Worm (Caenorhabditis elegans): Measurements from ENCODE around the gene fbxa-81.

Gene fbxa-81

ce11 chrX:14503282-14503681 is 38.6 kb downstream of the fbxa-81 start:
- peak; percentile 90 for TF ChIP-seq unc-62 (GFP tag; optimal IDR thresholded peaks at IDR 0.05)
- peak; percentile 46 for TF ChIP-seq nhr-2 (tag; optimal IDR thresholded peaks at IDR 0.05)
- peak; percentile 17 for TF ChIP-seq lin-13 (tag; optimal IDR thresholded peaks at IDR 0.05)
- peak; percentile 96 for TF ChIP-seq hlh-1 (tag; optimal IDR thresholded peaks at IDR 0.05)
- no peak for TF ChIP-seq bed-3 (GFP tag; optimal IDR thresholded peaks at IDR 0.05)

ce11 chrX:14502116-14502587 is 39.7 kb downstream of the fbxa-81 start:
- TF ChIP-seq nhr-28 (tag; optimal IDR thresholded peaks at IDR 0.05) (no peak), ham-2 (GFP tag; optimal IDR thresholded peaks at IDR 0.05) (no peak), ceh-43 (GFP tag; optimal IDR thresholded peaks at IDR 0.05) (no peak), drap-1 (GFP tag; optimal IDR thresholded peaks at IDR 0.05) (no peak), unc-62 (GFP tag; optimal IDR thresholded peaks at IDR 0.05) (peak; percentile 48)

- TF ChIP-seq mab-5 (tag; optimal IDR thresholded peaks at IDR 0.05): no peak
- TF ChIP-seq elt-1 (tag; optimal IDR thresholded peaks at IDR 0.05; ENCODE audit: borderline replicate concordance, insufficient read depth): no peak
- no peak for TF ChIP-seq zip-8 (tag; optimal IDR thresholded peaks at IDR 0.05)
- no peak for TF ChIP-seq mep-1 (tag; optimal IDR thresholded peaks at IDR 0.05)
- TF ChIP-seq ham-2 (GFP tag; optimal IDR thresholded peaks at IDR 0.05): no peak
- TF ChIP-seq drap-1 (GFP tag; optimal IDR thresholded peaks at IDR 0.05): no peak
- TF ChIP-seq nhr-237 (tag; optimal IDR thresholded peaks at IDR 0.05): no peak
- no peak for TF ChIP-seq tbx-8 (GFP tag; optimal IDR thresholded peaks at IDR 0.05)
- no peak for TF ChIP-seq sptf-1 (tag; optimal IDR thresholded peaks at IDR 0.05)
- TF ChIP-seq ceh-83 (GFP tag; optimal IDR thresholded peaks at IDR 0.05): no peak
- no peak for TF ChIP-seq ceh-39 (tag; optimal IDR thresholded peaks at IDR 0.05)
- no peak for TF ChIP-seq lin-13 (tag; optimal IDR thresholded peaks at IDR 0.05)
- no peak for TF ChIP-seq M03D4.4 (tag; optimal IDR thresholded peaks at IDR 0.05)
- TF ChIP-seq elt-3 (tag; optimal IDR thresholded peaks at IDR 0.05): no peak
- TF ChIP-seq flh-1 (GFP tag; optimal IDR thresholded peaks at IDR 0.05): no peak
- TF ChIP-seq lin-32 (GFP tag; optimal IDR thresholded peaks at IDR 0.05): no peak
- TF ChIP-seq mls-2 (tag; optimal IDR thresholded peaks at IDR 0.05): no peak
Measured at ce11 chrX:14500422-14501058, 41.4 kb downstream of the fbxa-81 start.

- TF ChIP-seq elt-3 (tag; optimal IDR thresholded peaks at IDR 0.05) (no peak), pha-4 (tag; optimal IDR thresholded peaks at IDR 0.05) (no peak), drap-1 (GFP tag; optimal IDR thresholded peaks at IDR 0.05) (no peak), nhr-12 (tag; optimal IDR thresholded peaks at IDR 0.05) (no peak)
Measured at ce11 chrX:14499830-14500409, 42.0 kb downstream of the fbxa-81 start.

- no peak for TF ChIP-seq unc-120 (tag; optimal IDR thresholded peaks at IDR 0.05; ENCODE audit: poor library complexity, severe bottlenecking)
- TF ChIP-seq hlh-1 (tag; optimal IDR thresholded peaks at IDR 0.05): peak; percentile 49
Measured at ce11 chrX:14496545-14496944, 45.3 kb downstream of the fbxa-81 start.

- TF ChIP-seq ces-1 (GFP tag; optimal IDR thresholded peaks at IDR 0.05) (no peak), nhr-12 (tag; optimal IDR thresholded peaks at IDR 0.05) (no peak), ceh-43 (GFP tag; optimal IDR thresholded peaks at IDR 0.05) (no peak), nhr-237 (tag; optimal IDR thresholded peaks at IDR 0.05) (no peak), pha-4 (tag; optimal IDR thresholded peaks at IDR 0.05) (no peak), hlh-1 (tag; optimal IDR thresholded peaks at IDR 0.05) (no peak), lin-13 (tag; optimal IDR thresholded peaks at IDR 0.05) (no peak), lin-32 (GFP tag; optimal IDR thresholded peaks at IDR 0.05) (no peak), tbx-8 (GFP tag; optimal IDR thresholded peaks at IDR 0.05) (no peak), M03D4.4 (tag; optimal IDR thresholded peaks at IDR 0.05) (no peak), mep-1 (tag; optimal IDR thresholded peaks at IDR 0.05) (no peak), bed-3 (GFP tag; optimal IDR thresholded peaks at IDR 0.05) (no peak), ham-2 (GFP tag; optimal IDR thresholded peaks at IDR 0.05) (no peak), ceh-83 (GFP tag; optimal IDR thresholded peaks at IDR 0.05) (no peak), drap-1 (GFP tag; optimal IDR thresholded peaks at IDR 0.05) (no peak), unc-39 (tag; optimal IDR thresholded peaks at IDR 0.05) (no peak), sem-2 (GFP tag; optimal IDR thresholded peaks at IDR 0.05) (no peak), elt-3 (tag; optimal IDR thresholded peaks at IDR 0.05) (no peak), nhr-28 (tag; optimal IDR thresholded peaks at IDR 0.05) (no peak)
Measured at ce11 chrX:14495785-14496184, 46.1 kb downstream of the fbxa-81 start, which contains the start of gene ztf-14. Gene ztf-14, plus strand, starts transcription at chrX:14496085.
